Worm (Caenorhabditis elegans) whole organism, midembryonic: ENCODE measurements around the gene nxf-1.
"Not testable (repeated sequence)": the region's sequence is repeated elsewhere in the genome, so short reads cannot be mapped to it uniquely, and the experiment has no call there.

Experiments
- flt-1 ChIP-seq: fragments of 200-800 bp; sonication (Bioruptor generic); IDR thresholded peaks from 2 replicates; pipeline ENCODE4 v1.3.6; 2022; ENCODE audit warnings: missing genetic modification characterization, missing compliant biosample characterization
- ref-1 ChIP-seq: fragments of 200-800 bp; sonication (Bioruptor generic); conservative IDR thresholded peaks from 2 replicates; pipeline ENCODE4 v1.3.6; 2022; ENCODE audit warnings: missing genetic modification reagents, missing genetic modification characterization, missing compliant biosample characterization

ce11 chrV:14463087-14463486 lies 48.3 kb upstream of the nxf-1 start, which contains the start of gene F08H9.3:
- TF ChIP-seq ref-1, flt-1 (GFP tag; lab: Robert Waterston, UW): not testable (repeated sequence)
